Worm (Caenorhabditis elegans): ENCODE data around the gene F54C9.3.

The F54C9.3 gene

ce11 chrII:8559188-8559587, 7.5 kb downstream of the F54C9.3 start:
- TF ChIP-seq egl-5 (tag; optimal IDR thresholded peaks at IDR 0.05), result no peak
- TF ChIP-seq ceh-16 (tag; optimal IDR thresholded peaks at IDR 0.05), result no peak
- TF ChIP-seq nhr-237 (tag; optimal IDR thresholded peaks at IDR 0.05), result no peak
- peak; percentile 1 for TF ChIP-seq nfya-1 (tag; optimal IDR thresholded peaks at IDR 0.05; ENCODE audit: insufficient read depth)
- no peak for TF ChIP-seq elt-1 (tag; optimal IDR thresholded peaks at IDR 0.05)
- TF ChIP-seq elt-2 (tag; optimal IDR thresholded peaks at IDR 0.05), result no peak
- no peak for TF ChIP-seq nhr-25 (tag; optimal IDR thresholded peaks at IDR 0.05)
- TF ChIP-seq ZK546.5 (tag; optimal IDR thresholded peaks at IDR 0.05), result no peak
- no peak for TF ChIP-seq lsy-12 (tag; optimal IDR thresholded peaks at IDR 0.05)
- TF ChIP-seq nhr-23 (tag; optimal IDR thresholded peaks at IDR 0.05), result peak; percentile 29
- no peak for TF ChIP-seq fos-1 (tag; optimal IDR thresholded peaks at IDR 0.05)
- TF ChIP-seq zag-1 (tag; optimal IDR thresholded peaks at IDR 0.05), result no peak
- no peak for TF ChIP-seq nhr-76 (tag; optimal IDR thresholded peaks at IDR 0.05)
- no peak for TF ChIP-seq sea-2 (GFP tag; optimal IDR thresholded peaks at IDR 0.05)
- TF ChIP-seq fkh-2 (tag; optimal IDR thresholded peaks at IDR 0.05), result no peak
- no peak for TF ChIP-seq daf-12 (tag; optimal IDR thresholded peaks at IDR 0.05)
- TF ChIP-seq jun-1 (tag; optimal IDR thresholded peaks at IDR 0.05), result peak; percentile 17
- no peak for TF ChIP-seq eor-1 (tag; optimal IDR thresholded peaks at IDR 0.05)
- no peak for TF ChIP-seq lin-15B (tag; optimal IDR thresholded peaks at IDR 0.05)
- no peak for TF ChIP-seq nhr-67 (tag; optimal IDR thresholded peaks at IDR 0.05)
- TF ChIP-seq mdl-1 (tag; optimal IDR thresholded peaks at IDR 0.05), result no peak
- TF ChIP-seq mml-1 (tag; optimal IDR thresholded peaks at IDR 0.05), result no peak
- TF ChIP-seq ceh-28 (tag; optimal IDR thresholded peaks at IDR 0.05), result peak; percentile 31
- no peak for TF ChIP-seq unc-39 (tag; optimal IDR thresholded peaks at IDR 0.05)
- peak; percentile 32 for TF ChIP-seq nhr-11 (tag; optimal IDR thresholded peaks at IDR 0.05)
- TF ChIP-seq snpc-4 (tag; optimal IDR thresholded peaks at IDR 0.05), result no peak
- TF ChIP-seq nhr-12 (tag; optimal IDR thresholded peaks at IDR 0.05), result no peak
- TF ChIP-seq tbx-2 (tag; optimal IDR thresholded peaks at IDR 0.05), result no peak
- no peak for TF ChIP-seq egl-27 (tag; optimal IDR thresholded peaks at IDR 0.05)
- TF ChIP-seq fkh-10 (GFP tag; optimal IDR thresholded peaks at IDR 0.05), result peak; percentile 98

ce11 chrII:8556166-8556565, 10.5 kb downstream of the F54C9.3 start, which contains the start of gene glb-27:
TSS of gene glb-27 (minus strand) at chrII:8556266.
- TF ChIP-seq ceh-16 (tag; optimal IDR thresholded peaks at IDR 0.05) (no peak), mml-1 (tag; optimal IDR thresholded peaks at IDR 0.05) (no peak), nhr-67 (tag; optimal IDR thresholded peaks at IDR 0.05) (no peak), pqm-1 (tag; optimal IDR thresholded peaks at IDR 0.05) (no peak), ama-1 (optimal IDR thresholded peaks at IDR 0.05) (no peak), nfya-1 (tag; optimal IDR thresholded peaks at IDR 0.05; ENCODE audit: insufficient read depth) (no peak), elt-1 (tag; optimal IDR thresholded peaks at IDR 0.05) (no peak), hmg-11 (tag; optimal IDR thresholded peaks at IDR 0.05) (no peak), ceh-9 (tag; optimal IDR thresholded peaks at IDR 0.05) (no peak), ZK546.5 (tag; optimal IDR thresholded peaks at IDR 0.05) (no peak), R02D3.7 (tag; optimal IDR thresholded peaks at IDR 0.05) (no peak)

ce11 chrII:8554568-8554967, 12.1 kb downstream of the F54C9.3 start:
- TF ChIP-seq skn-1 (tag; optimal IDR thresholded peaks at IDR 0.05) (no peak), jun-1 (tag; optimal IDR thresholded peaks at IDR 0.05) (no peak), ama-1 (optimal IDR thresholded peaks at IDR 0.05) (no peak), hmg-11 (tag; optimal IDR thresholded peaks at IDR 0.05) (no peak), ceh-9 (tag; optimal IDR thresholded peaks at IDR 0.05) (no peak), lsy-12 (tag; optimal IDR thresholded peaks at IDR 0.05) (no peak), ZK546.5 (tag; optimal IDR thresholded peaks at IDR 0.05) (no peak), aly-2 (tag; optimal IDR thresholded peaks at IDR 0.05) (no peak), unc-39 (tag; optimal IDR thresholded peaks at IDR 0.05) (no peak), fkh-10 (GFP tag; optimal IDR thresholded peaks at IDR 0.05) (no peak), nhr-11 (tag; optimal IDR thresholded peaks at IDR 0.05) (no peak), elt-2 (tag; optimal IDR thresholded peaks at IDR 0.05) (no peak)

ce11 chrII:8551100-8551499, 15.6 kb downstream of the F54C9.3 start:
- no peak for TF ChIP-seq pqm-1 (tag; optimal IDR thresholded peaks at IDR 0.05)
- TF ChIP-seq nhr-12 (tag; optimal IDR thresholded peaks at IDR 0.05), result no peak
- no peak for TF ChIP-seq R02D3.7 (tag; optimal IDR thresholded peaks at IDR 0.05)
- TF ChIP-seq ZK546.5 (tag; optimal IDR thresholded peaks at IDR 0.05), result no peak
- TF ChIP-seq nfya-1 (tag; optimal IDR thresholded peaks at IDR 0.05; ENCODE audit: insufficient read depth), result no peak
- TF ChIP-seq fkh-10 (GFP tag; optimal IDR thresholded peaks at IDR 0.05), result peak; percentile 47
- TF ChIP-seq ceh-9 (tag; optimal IDR thresholded peaks at IDR 0.05), result no peak
